Fruit fly (Drosophila melanogaster): ENCODE results near the gene CG9175.

The CG9175 gene

DNA sequence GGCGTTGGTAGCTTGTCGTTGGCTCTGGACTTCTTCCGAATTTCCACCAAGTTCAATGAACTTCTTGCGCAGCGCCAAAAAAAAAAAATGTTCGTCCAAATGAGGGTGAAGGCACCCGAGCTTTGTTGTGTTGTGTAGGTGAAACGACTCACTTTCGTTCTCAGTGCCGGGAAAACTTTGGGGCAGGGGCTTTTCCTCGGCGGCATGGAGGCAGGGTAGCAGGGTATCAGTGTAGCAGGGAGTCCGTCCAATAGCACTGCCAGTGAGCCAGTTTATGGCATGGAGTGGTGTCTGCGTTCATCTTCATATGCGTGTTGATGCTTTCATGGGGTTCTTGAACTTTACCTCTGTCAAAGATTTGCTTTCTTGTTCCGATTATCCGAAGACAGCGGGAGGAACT lies 24.5 kb downstream of the CG9175 start (continued):
- TF ChIP-seq sqz (GFP tag; optimal IDR thresholded peaks at IDR 0.05) (peak; percentile 72), CG32767 (GFP tag; IDR thresholded peaks at IDR 0.05) (no peak), abd-A (tag; optimal IDR thresholded peaks at IDR 0.05) (peak; percentile 68), Lhr (GFP tag; optimal IDR thresholded peaks at IDR 0.05) (no peak), Gug (GFP tag; IDR thresholded peaks at IDR 0.05) (no peak), rib (GFP tag; IDR thresholded peaks at IDR 0.05) (0 out of 2 replicates have a peak, but pooled peaks have one; percentile 43), CG7786 (GFP tag; optimal IDR thresholded peaks at IDR 0.05) (no peak), Opbp (GFP tag; IDR thresholded peaks at IDR 0.05; ENCODE audit: partially characterized antibody) (no peak), Ada2b (GFP tag; IDR thresholded peaks at IDR 0.05) (no peak), her (GFP tag; optimal IDR thresholded peaks at IDR 0.05) (no peak), z (GFP tag; IDR thresholded peaks at IDR 0.05) (peak; percentile 79), unpg (GFP tag; optimal IDR thresholded peaks at IDR 0.05) (no peak), CG11560 (tag; IDR thresholded peaks at IDR 0.05) (no peak), phol (tag; optimal IDR thresholded peaks at IDR 0.05) (no peak), cg (GFP tag; optimal IDR thresholded peaks at IDR 0.05) (peak; percentile 2), CG31388 (GFP tag; optimal IDR thresholded peaks at IDR 0.05) (no peak), CG3995 (GFP tag; optimal IDR thresholded peaks at IDR 0.05) (no peak), CG15514 (GFP tag; optimal IDR thresholded peaks at IDR 0.05) (no peak), pita (GFP tag; optimal IDR thresholded peaks at IDR 0.05) (no peak), Deaf1 (tag; optimal IDR thresholded peaks at IDR 0.05) (peak; percentile 43), ci (GFP tag; IDR thresholded peaks at IDR 0.05) (peak; percentile 68), Stat92E (GFP tag; optimal IDR thresholded peaks at IDR 0.05) (no peak), Dfd (GFP tag; optimal IDR thresholded peaks at IDR 0.05) (no peak), BEAF-32 (GFP tag; optimal IDR thresholded peaks at IDR 0.05) (no peak), CG34422 (GFP tag; IDR thresholded peaks at IDR 0.05) (0 out of 3 replicates have a peak, but pooled peaks have one; percentile 20), Doc2 (GFP tag; IDR thresholded peaks at IDR 0.05) (no peak), bowl (GFP tag; IDR thresholded peaks at IDR 0.05) (0 out of 2 replicates have a peak, but pooled peaks have one; percentile 27), Med (GFP tag) (peak; percentile 60), crol (GFP tag; IDR thresholded peaks at IDR 0.05) (peak; percentile 60; the same call in 1 of the 2 replicates), fd64A (GFP tag; optimal IDR thresholded peaks at IDR 0.05) (peak; percentile 8), lilli (GFP tag; optimal IDR thresholded peaks at IDR 0.05) (no peak), ems (GFP tag; optimal IDR thresholded peaks at IDR 0.05) (no peak), CG16815 (GFP tag; optimal IDR thresholded peaks at IDR 0.05) (no peak), seq (GFP tag; IDR thresholded peaks at IDR 0.05) (peak; percentile 35; the same call in 1 of the 2 replicates), CG32772 (GFP tag; IDR thresholded peaks at IDR 0.05) (peak; percentile 46; the same call in 1 of the 2 replicates), ato (GFP tag; IDR thresholded peaks at IDR 0.05; ENCODE audit: partially characterized antibody) (no peak), CG13894 (tag; optimal IDR thresholded peaks at IDR 0.05) (peak; percentile 41), D (optimal IDR thresholded peaks at IDR 0.05) (no peak), D (GFP tag; optimal IDR thresholded peaks at IDR 0.05) (no peak), HLH4C (GFP tag; IDR thresholded peaks at IDR 0.05; ENCODE audit: partially characterized antibody) (no peak), unc-4 (GFP tag; IDR thresholded peaks at IDR 0.05; ENCODE audit: partially characterized antibody) (no peak), gcm (GFP tag; optimal IDR thresholded peaks at IDR 0.05) (no peak), CG12744 (GFP tag; optimal IDR thresholded peaks at IDR 0.05) (no peak), Antp (GFP tag; optimal IDR thresholded peaks at IDR 0.05) (no peak), klu (GFP tag; IDR thresholded peaks at IDR 0.05) (no peak), CG6791 (GFP tag; IDR thresholded peaks at IDR 0.05; ENCODE audit: partially characterized antibody) (no peak), CG2889 (GFP tag; IDR thresholded peaks at IDR 0.05) (0 out of 3 replicates have a peak, but pooled peaks have one; percentile 19), CG2129 (GFP tag; IDR thresholded peaks at IDR 0.05; ENCODE audit: partially characterized antibody) (no peak), sisA (GFP tag; IDR thresholded peaks at IDR 0.05) (no peak), HLHmδ (GFP tag; optimal IDR thresholded peaks at IDR 0.05) (peak; percentile 20), fd102C (GFP tag; optimal IDR thresholded peaks at IDR 0.05) (no peak)
